Fruit fly (Drosophila melanogaster) S2 (cell line): Measurements from ENCODE around the gene CG9922.

Experiments
- CG8478 ChIP-seq: fragments of >200 bp; optimal IDR thresholded peaks from 2 replicates; lab custom pipeline; 2018
- CTCF ChIP-seq, 2 experiments: fragments of >200 bp; optimal IDR thresholded peaks; 2 replicates each; lab custom pipeline; 2018

dm6 chr3R:14034636-14035035 lies 1.6 kb downstream of the CG9922 start:
- no peak for TF ChIP-seq CTCF (optimal IDR thresholded peaks at IDR 0.05; lab: Kevin White, UChicago)
- no peak for TF ChIP-seq CG8478 (lab: Kevin White, UChicago)
